Fruit fly (Drosophila melanogaster) whole organism, embryonic: ENCODE data around the gene CG8560.

Experiments used
- CG10274 ChIP-seq: fragments of 200-800 bp; sonication (Bioruptor generic); optimal IDR thresholded peaks from 3 replicates; lab custom pipeline; 2017; ENCODE audit warnings: missing biosample characterization, mild to moderate bottlenecking, missing genetic modification characterization
- CG11456 ChIP-seq: fragments of 200-800 bp; sonication (Bioruptor generic); IDR thresholded peaks from 3 replicates; pipeline ENCODE4 v1.3.6; 2022; ENCODE audit warnings: missing biosample characterization, missing genetic modification characterization
- CG12391 ChIP-seq: fragments of 200-800 bp; sonication (Bioruptor generic); optimal IDR thresholded peaks from 3 replicates; lab custom pipeline; 2018; ENCODE audit warnings: missing biosample characterization, mild to moderate bottlenecking, missing genetic modification characterization, moderate library complexity
- CG15011 ChIP-seq: fragments of 200-800 bp; sonication (Bioruptor generic); optimal IDR thresholded peaks from 3 replicates; lab custom pipeline; 2018; ENCODE audit warnings: missing biosample characterization, mild to moderate bottlenecking, missing genetic modification characterization
- CG1603 ChIP-seq: fragments of 200-800 bp; sonication (Bioruptor generic); optimal IDR thresholded peaks from 2 replicates; lab custom pipeline; 2019; ENCODE audit warnings: missing biosample characterization, mild to moderate bottlenecking, missing genetic modification characterization, moderate library complexity
- CG17385 ChIP-seq: fragments of 200-800 bp; sonication (Bioruptor generic); optimal IDR thresholded peaks from 3 replicates; lab custom pipeline; 2018; ENCODE audit warnings: missing biosample characterization, mild to moderate bottlenecking, missing genetic modification characterization
- CG17612 ChIP-seq: fragments of 200-800 bp; sonication (Bioruptor generic); IDR thresholded peaks from 2 replicates; pipeline ENCODE4 v1.3.6; 2022; ENCODE audit warnings: missing biosample characterization, missing genetic modification characterization
- CG1792 ChIP-seq: fragments of 200-800 bp; sonication (Bioruptor generic); optimal IDR thresholded peaks from 2 replicates; lab custom pipeline; 2016; ENCODE audit warnings: missing biosample characterization, missing genetic modification characterization
- CG2199 ChIP-seq: fragments of 200-800 bp; sonication (Bioruptor generic); IDR thresholded peaks from 3 replicates; pipeline ENCODE4 v1.3.6; 2022; ENCODE audit warnings: missing biosample characterization, missing genetic modification characterization
- CG3163 ChIP-seq: fragments of 200-800 bp; sonication (Bioruptor generic); optimal IDR thresholded peaks from 3 replicates; lab custom pipeline; 2016; ENCODE audit warnings: missing biosample characterization, missing genetic modification characterization
- CG32532 ChIP-seq: fragments of 200-800 bp; sonication (Bioruptor generic); IDR thresholded peaks from 2 replicates; pipeline ENCODE4 v1.3.6; 2022; ENCODE audit warnings: missing biosample characterization, missing genetic modification characterization
- CG32767 ChIP-seq: fragments of 200-800 bp; sonication (Bioruptor generic); IDR thresholded peaks from 2 replicates; pipeline ENCODE4 v1.3.6; 2022; ENCODE audit warnings: missing biosample characterization, missing genetic modification characterization
- CG3407 ChIP-seq: fragments of 200-800 bp; sonication (Bioruptor generic); optimal IDR thresholded peaks from 2 replicates; lab custom pipeline; 2018; ENCODE audit warnings: missing biosample characterization, mild to moderate bottlenecking, missing genetic modification characterization
- CG34422 ChIP-seq: fragments of 200-800 bp; sonication (Bioruptor generic); IDR thresholded peaks from 3 replicates; pipeline ENCODE4 v1.3.6; 2022; ENCODE audit warnings: missing biosample characterization, missing genetic modification characterization
- CG3726 ChIP-seq: fragments of 200-800 bp; sonication (Bioruptor generic); IDR thresholded peaks from 3 replicates; pipeline ENCODE4, ENCODE4 v1.3.6; 2022; ENCODE audit warnings: missing biosample characterization, missing genetic modification characterization
- CG6175 ChIP-seq: fragments of 200-800 bp; sonication (Bioruptor generic); IDR thresholded peaks from 3 replicates; pipeline ENCODE4 v1.3.6; 2022; ENCODE audit warnings: missing biosample characterization, missing genetic modification characterization
- CG7357 ChIP-seq: fragments of 200-800 bp; sonication (Bioruptor generic); IDR thresholded peaks from 3 replicates; pipeline ENCODE4 v1.3.6; 2022; ENCODE audit warnings: missing biosample characterization, missing genetic modification characterization
- CG7745 ChIP-seq: fragments of 200-800 bp; sonication (Bioruptor generic); optimal IDR thresholded peaks from 2 replicates; lab custom pipeline; 2018; ENCODE audit warnings: missing biosample characterization, mild to moderate bottlenecking, missing genetic modification characterization, moderate library complexity
- CG9437 ChIP-seq: fragments of 200-800 bp; sonication (Bioruptor generic); optimal IDR thresholded peaks from 2 replicates; lab custom pipeline; 2018; ENCODE audit warnings: missing biosample characterization, mild to moderate bottlenecking, missing genetic modification characterization
- D ChIP-seq, 2 experiments: fragments of 200-800 bp in 1 of 2; fragments of >200 bp in 1 of 2; sonication (Bioruptor generic) in 1 of 2; optimal IDR thresholded peaks; 2 replicates in 1 of 2; 3 replicates in 1 of 2; lab custom pipeline; 2017; ENCODE audit warnings: mild to moderate bottlenecking in 1 of 2, missing biosample characterization in 1 of 2, missing genetic modification characterization in 1 of 2, missing genetic modification reagents in 1 of 2
- Dll ChIP-seq: fragments of 200-800 bp; sonication (Bioruptor generic); IDR thresholded peaks from 4 replicates; pipeline ENCODE4 v1.3.6; 2022; ENCODE audit warnings: missing biosample characterization, missing genetic modification characterization; ENCODE audit not compliant: partially characterized antibody
- Eip74EF ChIP-seq, 2 experiments: fragments of 200-800 bp in 1 of 2; fragments of >200 bp in 1 of 2; sonication (Bioruptor generic) in 1 of 2; optimal IDR thresholded peaks; 2 replicates each; lab custom pipeline; 2017 to 2019; ENCODE audit warnings: missing biosample characterization in 2 of 2, missing genetic modification characterization in 2 of 2, mild to moderate bottlenecking in 1 of 2, moderate library complexity in 1 of 2
- Ets65A ChIP-seq: fragments of 200-800 bp; sonication (Bioruptor generic); peaks from one replicate; lab custom pipeline; 2016; ENCODE audit warnings: missing biosample characterization, missing genetic modification characterization
- HmgZ ChIP-seq: fragments of 200-800 bp; sonication (Bioruptor generic); optimal IDR thresholded peaks from 2 replicates; lab custom pipeline; 2018; ENCODE audit warnings: missing biosample characterization, mild to moderate bottlenecking, missing genetic modification characterization
- Kr ChIP-seq: fragments of 200-800 bp; sonication (Bioruptor generic); optimal IDR thresholded peaks from 2 replicates; lab custom pipeline; 2017; ENCODE audit warnings: missing biosample characterization, mild to moderate bottlenecking, missing genetic modification characterization
- NC2β ChIP-seq: fragments of 200-800 bp; sonication (Bioruptor generic); optimal IDR thresholded peaks from 2 replicates; lab custom pipeline; 2016; ENCODE audit warnings: missing biosample characterization, missing genetic modification characterization
- Poxn ChIP-seq: fragments of 200-800 bp; sonication (Bioruptor generic); IDR thresholded peaks from 2 replicates; pipeline ENCODE4 v1.3.6; 2022; ENCODE audit warnings: missing biosample characterization, missing genetic modification characterization
- Trl ChIP-seq, 3 experiments: fragments of >200 bp in 2 of 3; fragments of 200-800 bp in 1 of 3; sonication (Bioruptor generic) in 1 of 3; optimal IDR thresholded peaks; 2 replicates in 1 of 3; 3 replicates in 2 of 3; lab custom pipeline; 2016 to 2017; ENCODE audit warnings: missing biosample characterization in 1 of 3, missing genetic modification characterization in 1 of 3
- chif ChIP-seq, 2 experiments: fragments of 200-800 bp; sonication (Bioruptor generic); optimal IDR thresholded peaks; 3 replicates each; lab custom pipeline; 2016; ENCODE audit warnings: missing biosample characterization in 2 of 2, missing genetic modification characterization in 2 of 2
- dm ChIP-seq: fragments of 200-800 bp; sonication (Bioruptor generic); optimal IDR thresholded peaks from 3 replicates; lab custom pipeline; 2016; ENCODE audit warnings: missing biosample characterization, missing genetic modification characterization
- exex ChIP-seq: fragments of 200-800 bp; sonication (Bioruptor generic); optimal IDR thresholded peaks from 4 replicates; lab custom pipeline; 2018; ENCODE audit warnings: missing biosample characterization, mild to moderate bottlenecking, missing genetic modification characterization, moderate library complexity
- fu2 ChIP-seq: fragments of 200-800 bp; sonication (Bioruptor generic); optimal IDR thresholded peaks from 2 replicates; lab custom pipeline; 2016; ENCODE audit warnings: missing biosample characterization, missing genetic modification characterization
- gcm2 ChIP-seq: fragments of 200-800 bp; sonication (Bioruptor generic); optimal IDR thresholded peaks from 2 replicates; lab custom pipeline; 2016; ENCODE audit warnings: missing biosample characterization, missing genetic modification characterization
- gfzf ChIP-seq: fragments of 200-800 bp; sonication (Bioruptor generic); optimal IDR thresholded peaks from 2 replicates; lab custom pipeline; 2016; ENCODE audit warnings: missing biosample characterization, mild to moderate bottlenecking, missing genetic modification characterization, moderate library complexity
- grn ChIP-seq: fragments of 200-800 bp; sonication (Bioruptor generic); optimal IDR thresholded peaks from 3 replicates; lab custom pipeline; 2017; ENCODE audit warnings: missing biosample characterization, missing genetic modification characterization
- hb ChIP-seq: fragments of 200-800 bp; sonication (Bioruptor generic); IDR thresholded peaks from 3 replicates; pipeline ENCODE4 v1.3.6; 2022; ENCODE audit warnings: missing biosample characterization, missing genetic modification characterization; ENCODE audit not compliant: partially characterized antibody
- kah ChIP-seq: fragments of 200-800 bp; sonication (Bioruptor generic); optimal IDR thresholded peaks from 2 replicates; lab custom pipeline; 2018; ENCODE audit warnings: missing biosample characterization, mild to moderate bottlenecking, missing genetic modification characterization
- lmd ChIP-seq: fragments of 200-800 bp; sonication (Bioruptor generic); IDR thresholded peaks from 2 replicates; pipeline ENCODE4 v1.3.6; 2022; ENCODE audit warnings: missing biosample characterization, missing genetic modification characterization
- nerfin-1 ChIP-seq: fragments of 200-800 bp; sonication (Bioruptor generic); optimal IDR thresholded peaks from 3 replicates; lab custom pipeline; 2019; ENCODE audit warnings: missing biosample characterization, mild to moderate bottlenecking, missing genetic modification characterization, moderate library complexity
- org-1 ChIP-seq: fragments of 200-800 bp; sonication (Bioruptor generic); optimal IDR thresholded peaks from 2 replicates; lab custom pipeline; 2017; ENCODE audit warnings: missing biosample characterization, missing genetic modification characterization
- phol ChIP-seq: fragments of 200-800 bp; sonication (Bioruptor generic); optimal IDR thresholded peaks from 3 replicates; lab custom pipeline; 2018; ENCODE audit warnings: missing biosample characterization, mild to moderate bottlenecking, missing genetic modification characterization, moderate library complexity
- pros ChIP-seq: fragments of 200-800 bp; sonication (Bioruptor generic); optimal IDR thresholded peaks from 3 replicates; lab custom pipeline; 2019; ENCODE audit warnings: missing biosample characterization, mild to moderate bottlenecking, missing genetic modification characterization, moderate library complexity
- sens-2 ChIP-seq: fragments of 200-800 bp; sonication (Bioruptor generic); IDR thresholded peaks from 2 replicates; pipeline ENCODE4 v1.3.6; 2022; ENCODE audit warnings: missing biosample characterization, missing genetic modification characterization
- ssp ChIP-seq: fragments of 200-800 bp; sonication (Bioruptor generic); IDR thresholded peaks from 2 replicates; pipeline ENCODE4 v1.3.6; 2022; ENCODE audit warnings: missing biosample characterization, missing genetic modification characterization
- ttk ChIP-seq: fragments of 200-800 bp; sonication (Bioruptor generic); IDR thresholded peaks from 2 replicates; pipeline ENCODE4 v2.1.2; 2022; ENCODE audit warnings: missing biosample characterization, missing genetic modification characterization
- tx ChIP-seq: fragments of 200-800 bp; sonication (Bioruptor generic); optimal IDR thresholded peaks from 2 replicates; lab custom pipeline; 2016; ENCODE audit warnings: missing biosample characterization, missing genetic modification characterization
- unc-4 ChIP-seq: fragments of 200-800 bp; sonication (Bioruptor generic); IDR thresholded peaks from 2 replicates; pipeline ENCODE4 v1.3.6; 2022; ENCODE audit warnings: missing biosample characterization, missing genetic modification characterization; ENCODE audit not compliant: partially characterized antibody
- wek ChIP-seq: fragments of 200-800 bp; sonication (Bioruptor generic); optimal IDR thresholded peaks from 3 replicates; lab custom pipeline; 2018; ENCODE audit warnings: missing biosample characterization, mild to moderate bottlenecking, missing genetic modification characterization, moderate library complexity
- zfh1 ChIP-seq: fragments of 200-800 bp; sonication (Bioruptor generic); IDR thresholded peaks from 3 replicates; pipeline ENCODE4 v1.3.6; 2022; ENCODE audit warnings: missing biosample characterization, missing genetic modification characterization

CG8560 gene

dm6 chr3L:7370231-7370882, 33.6 kb downstream of the CG8560 start (continued):
- TF ChIP-seq exex (tag; lab: Kevin White, UChicago) (peak; percentile 5), phol (tag; lab: Kevin White, UChicago) (peak; percentile 58), zfh1 (no peak), Poxn (no peak), CG12391 (tag; lab: Kevin White, UChicago) (no peak), CG3726 (no peak), pros (GFP tag; lab: Kevin White, UChicago) (peak; percentile 98), Trl (optimal IDR thresholded peaks at IDR 0.05; lab: Kevin White, UChicago) (no peak), Trl (GFP tag; optimal IDR thresholded peaks at IDR 0.05; lab: Kevin White, UChicago) (no peak), Kr (GFP tag; lab: Kevin White, UChicago) (peak; percentile 47), Eip74EF (GFP tag; optimal IDR thresholded peaks at IDR 0.05; lab: Kevin White, UChicago) (no peak), CG7357 (GFP tag; lab: Robert Waterston, UW) (no peak), CG6175 (GFP tag; lab: Robert Waterston, UW) (no peak), CG1792 (GFP tag; lab: Kevin White, UChicago) (no peak), CG15011 (GFP tag; lab: Kevin White, UChicago) (no peak), ssp (GFP tag; lab: Robert Waterston, UW) (no peak), gcm2 (no peak), CG10274 (GFP tag; lab: Kevin White, UChicago) (no peak), chif (GFP tag; optimal IDR thresholded peaks at IDR 0.05; lab: Kevin White, UChicago) (no peak), NC2β (GFP tag; lab: Kevin White, UChicago) (no peak), Ets65A (GFP tag; lab: Kevin White, UChicago) (no peak), CG32532 (GFP tag; lab: Robert Waterston, UW) (no peak), Dll (GFP tag; lab: Robert Waterston, UW) (0 out of 4 replicates have a peak, but pooled peaks have one; percentile 21), org-1 (GFP tag; lab: Kevin White, UChicago) (no peak), D (optimal IDR thresholded peaks at IDR 0.05; lab: Kevin White, UChicago) (no peak), D (GFP tag; optimal IDR thresholded peaks at IDR 0.05; lab: Kevin White, UChicago) (no peak), nerfin-1 (tag; lab: Kevin White, UChicago) (peak; percentile 93), fu2 (no peak), HmgZ (no peak), hb (GFP tag; lab: Robert Waterston, UW) (peak; percentile 20; the same call in 1 of the 3 replicates), CG3163 (GFP tag; lab: Kevin White, UChicago) (peak; percentile 20), ttk (GFP tag; lab: Robert Waterston, UW) (no peak), CG17612 (GFP tag; lab: Robert Waterston, UW) (no peak), CG9437 (peak; percentile 93), CG11456 (GFP tag; lab: Robert Waterston, UW) (no peak), grn (GFP tag; lab: Kevin White, UChicago) (no peak), CG32767 (GFP tag; lab: Robert Waterston, UW) (0 out of 2 replicates have a peak, but pooled peaks have one; percentile 16), CG17385 (GFP tag; lab: Kevin White, UChicago) (peak; percentile 95), CG34422 (GFP tag; lab: Robert Waterston, UW) (peak; percentile 50; the same call in 1 of the 3 replicates), lmd (no peak), sens-2 (GFP tag; lab: Robert Waterston, UW) (no peak), kah (GFP tag; lab: Kevin White, UChicago) (peak; percentile 73), dm (GFP tag; lab: Kevin White, UChicago) (peak; percentile 81), CG1603 (tag; lab: Kevin White, UChicago) (peak; percentile 26), CG2199 (peak; percentile 87), unc-4 (GFP tag; lab: Robert Waterston, UW) (no peak), CG7745 (tag; lab: Kevin White, UChicago) (no peak), gfzf (no peak), tx (GFP tag; lab: Kevin White, UChicago) (no peak), wek (no peak), CG3407 (GFP tag; lab: Kevin White, UChicago) (no peak)
